Fruit fly (Drosophila melanogaster) whole organism, embryonic: ENCODE data around the gene Ucp4A.

Source experiments
- CG10462 ChIP-seq: fragments of 200-800 bp; sonication (Bioruptor generic); optimal IDR thresholded peaks from 2 replicates; lab custom pipeline; 2016; ENCODE audit warnings: missing biosample characterization, missing genetic modification characterization
- CG10979 ChIP-seq: fragments of 200-800 bp; sonication (Bioruptor generic); optimal IDR thresholded peaks from 2 replicates; lab custom pipeline; 2018; ENCODE audit warnings: missing biosample characterization, mild to moderate bottlenecking, missing genetic modification characterization, moderate library complexity
- CG11695 ChIP-seq: fragments of 200-800 bp; sonication (Bioruptor generic); IDR thresholded peaks from 3 replicates; pipeline ENCODE4 v1.3.6; 2022; ENCODE audit warnings: missing biosample characterization, missing genetic modification characterization
- CG14710 ChIP-seq: fragments of 200-800 bp; sonication (Bioruptor generic); optimal IDR thresholded peaks from 3 replicates; lab custom pipeline; 2019; ENCODE audit warnings: missing biosample characterization, mild to moderate bottlenecking, missing genetic modification characterization, moderate library complexity
- CG15696 ChIP-seq: fragments of 200-800 bp; sonication (Bioruptor generic); optimal IDR thresholded peaks from 2 replicates; lab custom pipeline; 2019; ENCODE audit warnings: missing biosample characterization, mild to moderate bottlenecking, missing genetic modification characterization, moderate library complexity
- CG17359 ChIP-seq: fragments of 200-800 bp; sonication (Bioruptor generic); optimal IDR thresholded peaks from 3 replicates; lab custom pipeline; 2018; ENCODE audit warnings: missing biosample characterization, mild to moderate bottlenecking, missing genetic modification characterization, moderate library complexity
- CG1832 ChIP-seq: fragments of 200-800 bp; sonication (Bioruptor generic); optimal IDR thresholded peaks from 2 replicates; lab custom pipeline; 2017; ENCODE audit warnings: missing biosample characterization, mild to moderate bottlenecking, missing genetic modification characterization, inconsistent platforms
- CG18619 ChIP-seq: fragments of 200-800 bp; sonication (Bioruptor generic); optimal IDR thresholded peaks from 3 replicates; lab custom pipeline; 2017; ENCODE audit warnings: missing biosample characterization, mild to moderate bottlenecking, missing genetic modification characterization
- CG4360 ChIP-seq: fragments of 200-800 bp; sonication (Bioruptor generic); IDR thresholded peaks from 2 replicates; pipeline ENCODE4 v1.3.6; 2022; ENCODE audit warnings: missing biosample characterization, missing genetic modification characterization
- CG8388 ChIP-seq: fragments of 200-800 bp; sonication (Bioruptor generic); optimal IDR thresholded peaks from 2 replicates; lab custom pipeline; 2019; ENCODE audit warnings: missing biosample characterization, mild to moderate bottlenecking, missing genetic modification characterization, moderate library complexity
- CG9727 ChIP-seq: fragments of 200-800 bp; sonication (Bioruptor generic); optimal IDR thresholded peaks from 3 replicates; lab custom pipeline; 2017; ENCODE audit warnings: missing biosample characterization, mild to moderate bottlenecking, missing genetic modification characterization
- Deaf1 ChIP-seq: fragments of 200-800 bp; optimal IDR thresholded peaks from 3 replicates; lab custom pipeline; 2019; ENCODE audit warnings: missing biosample characterization, mild to moderate bottlenecking, missing genetic modification characterization, moderate library complexity
- Dip2 ChIP-seq: fragments of 200-800 bp; sonication (Bioruptor generic); IDR thresholded peaks from 2 replicates; pipeline ENCODE4 v1.3.6; 2022; ENCODE audit warnings: missing biosample characterization, missing genetic modification characterization
- Dll ChIP-seq: fragments of 200-800 bp; sonication (Bioruptor generic); IDR thresholded peaks from 4 replicates; pipeline ENCODE4 v1.3.6; 2022; ENCODE audit warnings: missing biosample characterization, missing genetic modification characterization; ENCODE audit not compliant: partially characterized antibody
- HLH4C ChIP-seq: fragments of 200-800 bp; sonication (Bioruptor generic); IDR thresholded peaks from 3 replicates; pipeline ENCODE4 v1.3.6; 2022; ENCODE audit warnings: missing biosample characterization, missing genetic modification characterization; ENCODE audit not compliant: partially characterized antibody
- Med ChIP-seq: fragments of 200-800 bp; sonication (Bioruptor generic); peaks from one replicate; lab custom pipeline; 2016; ENCODE audit warnings: missing biosample characterization, missing genetic modification characterization, mild to moderate bottlenecking, inconsistent platforms, moderate library complexity
- Xrp1 ChIP-seq: fragments of 200-800 bp; sonication (Bioruptor generic); IDR thresholded peaks from 2 replicates; pipeline ENCODE4 v1.3.6; 2022; ENCODE audit warnings: missing biosample characterization, missing genetic modification characterization
- abd-A ChIP-seq: fragments of 200-800 bp; sonication (Bioruptor generic); optimal IDR thresholded peaks from 3 replicates; lab custom pipeline; 2019; ENCODE audit warnings: missing biosample characterization, mild to moderate bottlenecking, missing genetic modification characterization, moderate library complexity
- bigmax ChIP-seq: fragments of 200-800 bp; sonication (Bioruptor generic); optimal IDR thresholded peaks from 2 replicates; lab custom pipeline; 2018; ENCODE audit warnings: missing biosample characterization, mild to moderate bottlenecking, missing genetic modification characterization
- bsh ChIP-seq, 2 experiments: fragments of 200-800 bp; sonication (Bioruptor generic); optimal IDR thresholded peaks; 2 replicates each; lab custom pipeline; 2017 to 2018; ENCODE audit warnings: mild to moderate bottlenecking in 2 of 2, missing biosample characterization in 2 of 2, missing genetic modification characterization in 2 of 2, moderate library complexity in 1 of 2
- cato ChIP-seq: fragments of 200-800 bp; sonication (Bioruptor generic); optimal IDR thresholded peaks from 2 replicates; lab custom pipeline; 2016; ENCODE audit warnings: missing biosample characterization, missing genetic modification characterization, borderline replicate concordance
- cg ChIP-seq: fragments of 200-800 bp; sonication (Bioruptor generic); optimal IDR thresholded peaks from 3 replicates; lab custom pipeline; 2019; ENCODE audit warnings: missing biosample characterization, mild to moderate bottlenecking, missing genetic modification characterization, moderate library complexity
- chinmo ChIP-seq: fragments of 200-800 bp; sonication (Bioruptor generic); IDR thresholded peaks from 4 replicates; pipeline ENCODE4 v1.3.6; 2022; ENCODE audit warnings: missing biosample characterization, missing genetic modification characterization; ENCODE audit not compliant: partially characterized antibody
- chm ChIP-seq: fragments of 200-800 bp; sonication (Bioruptor generic); IDR thresholded peaks from 2 replicates; pipeline ENCODE4 v1.3.6; 2022; ENCODE audit warnings: missing biosample characterization, missing genetic modification characterization
- dimm ChIP-seq: fragments of 200-800 bp; sonication (Bioruptor generic); IDR thresholded peaks from 2 replicates; pipeline ENCODE4 v1.3.6; 2022; ENCODE audit warnings: missing biosample characterization, missing genetic modification characterization
- dm ChIP-seq: fragments of 200-800 bp; sonication (Bioruptor generic); optimal IDR thresholded peaks from 3 replicates; lab custom pipeline; 2016; ENCODE audit warnings: missing biosample characterization, missing genetic modification characterization
- dmrt99B ChIP-seq: fragments of 200-800 bp; sonication (Bioruptor generic); optimal IDR thresholded peaks from 2 replicates; lab custom pipeline; 2018; ENCODE audit warnings: missing biosample characterization, mild to moderate bottlenecking, missing genetic modification characterization, moderate library complexity
- eve ChIP-seq, 2 experiments: fragments of >200 bp; optimal IDR thresholded peaks; 2 replicates each; lab custom pipeline; 2017; ENCODE audit warnings: missing biosample characterization in 2 of 2, missing genetic modification characterization in 2 of 2
- grau ChIP-seq: fragments of 200-800 bp; optimal IDR thresholded peaks from 3 replicates; lab custom pipeline; 2019; ENCODE audit warnings: missing biosample characterization, mild to moderate bottlenecking, missing genetic modification characterization, moderate library complexity
- grn ChIP-seq: fragments of 200-800 bp; sonication (Bioruptor generic); optimal IDR thresholded peaks from 3 replicates; lab custom pipeline; 2017; ENCODE audit warnings: missing biosample characterization, missing genetic modification characterization
- lola ChIP-seq, 3 experiments: fragments of >200 bp in 2 of 3; fragments of 200-800 bp in 1 of 3; sonication (Bioruptor generic) in 1 of 3; optimal IDR thresholded peaks; 2 replicates each; lab custom pipeline; 2017 to 2019; ENCODE audit warnings: missing biosample characterization in 3 of 3, missing genetic modification characterization in 3 of 3, mild to moderate bottlenecking in 1 of 3, moderate library complexity in 1 of 3
- nom ChIP-seq: fragments of 200-800 bp; sonication (Bioruptor generic); optimal IDR thresholded peaks from 2 replicates; lab custom pipeline; 2017; ENCODE audit warnings: missing biosample characterization, missing genetic modification characterization, mild to moderate bottlenecking, moderate library complexity, missing genetic modification reagents
- peb ChIP-seq: fragments of 200-800 bp; sonication (Bioruptor generic); IDR thresholded peaks from 2 replicates; pipeline ENCODE4 v1.3.6; 2022; ENCODE audit warnings: missing biosample characterization, missing genetic modification characterization
- rib ChIP-seq: fragments of 200-800 bp; sonication (Bioruptor generic); IDR thresholded peaks from 2 replicates; pipeline ENCODE4 v1.3.6; 2022; ENCODE audit warnings: missing biosample characterization, missing genetic modification characterization
- sens ChIP-seq: fragments of 200-800 bp; sonication (Bioruptor generic); peaks from one replicate; lab custom pipeline; 2016; ENCODE audit warnings: missing biosample characterization, missing genetic modification characterization
- sr ChIP-seq: fragments of 200-800 bp; sonication (Bioruptor generic); IDR thresholded peaks from 3 replicates; pipeline ENCODE4 v1.3.6; 2022; ENCODE audit warnings: missing biosample characterization, missing genetic modification characterization
- stwl ChIP-seq: fragments of 200-800 bp; sonication (Bioruptor generic); optimal IDR thresholded peaks from 3 replicates; lab custom pipeline; 2018; ENCODE audit warnings: missing biosample characterization, mild to moderate bottlenecking, missing genetic modification characterization, moderate library complexity
- toy ChIP-seq: fragments of 200-800 bp; sonication (Bioruptor generic); IDR thresholded peaks from 2 replicates; pipeline ENCODE4 v1.3.6; 2022; ENCODE audit warnings: missing biosample characterization, missing genetic modification characterization

Ucp4A gene

DNA sequence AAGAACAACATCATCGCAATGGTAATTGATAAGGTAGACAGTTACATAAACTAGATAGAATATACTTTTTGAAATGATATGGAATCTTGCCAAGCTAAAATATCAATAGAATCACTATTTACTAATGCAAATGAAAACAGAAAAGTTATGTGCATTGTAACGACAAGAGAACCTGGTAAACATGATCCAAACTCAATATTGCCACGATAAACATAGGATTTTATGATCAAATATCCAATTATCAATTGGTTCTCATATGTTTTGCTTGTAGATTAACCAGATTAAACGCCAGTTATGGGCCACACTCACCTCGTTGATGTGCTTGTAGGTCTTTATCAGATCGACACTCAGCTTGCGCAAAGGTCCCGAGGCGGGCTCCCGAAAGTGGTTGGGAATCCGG is 27.6 kb downstream of the Ucp4A start (continued):
- TF ChIP-seq CG15696, result peak; percentile 77
- peak; percentile 40 for TF ChIP-seq grn (GFP tag; lab: Kevin White, UChicago)
- TF ChIP-seq CG14710 (tag; lab: Kevin White, UChicago), result peak; percentile 11

DNA sequence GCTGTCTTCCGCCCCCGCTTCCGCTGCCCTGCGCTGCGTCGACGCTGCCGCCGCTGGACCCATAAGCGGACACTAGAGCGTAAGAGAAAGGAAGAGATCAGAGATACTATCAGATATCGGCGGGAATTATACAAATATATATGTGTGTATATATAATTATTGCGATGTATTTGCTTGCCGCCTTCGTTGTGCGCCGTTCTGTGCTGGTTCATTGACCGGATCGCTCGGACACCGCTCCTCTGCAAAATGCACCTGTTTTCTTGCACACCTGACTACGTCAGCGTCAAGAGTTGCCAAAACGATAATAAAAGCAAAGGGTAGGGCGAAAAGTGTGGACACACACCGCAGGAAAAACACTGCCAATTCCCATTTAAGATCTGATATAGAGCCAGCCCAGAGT is 28.6 kb downstream of the Ucp4A start:
- TF ChIP-seq cato (GFP tag; lab: Kevin White, UChicago), result no peak
- TF ChIP-seq sens (GFP tag; lab: Kevin White, UChicago), result peak; percentile 35

DNA sequence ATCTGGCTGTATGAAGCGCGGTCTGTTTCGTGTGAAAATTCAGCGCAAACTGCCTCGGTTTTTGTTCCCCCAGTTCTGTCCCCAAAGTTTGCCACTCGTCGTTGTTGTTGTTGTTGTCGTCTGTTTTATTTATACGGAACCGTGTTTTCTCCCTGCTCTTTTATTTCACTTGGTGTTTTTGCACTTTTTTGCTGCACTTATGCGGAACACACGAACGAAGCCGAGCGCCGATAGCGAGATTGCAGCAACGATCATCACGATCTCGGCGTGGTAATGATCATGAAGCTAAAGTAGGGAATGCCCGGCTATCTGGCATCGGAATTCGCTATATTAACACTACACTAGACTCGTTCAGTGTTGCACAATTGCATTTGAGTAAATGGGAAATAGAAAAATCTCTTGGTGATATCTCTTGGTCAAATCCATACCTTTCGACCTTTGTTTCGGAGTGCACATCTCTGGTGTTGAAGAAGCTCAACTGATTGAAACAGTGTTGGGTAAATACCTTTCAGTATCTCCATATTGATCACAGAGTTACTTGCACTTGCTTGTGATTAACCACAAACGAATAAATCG is 30.4 kb downstream of the Ucp4A start:
- TF ChIP-seq bsh (GFP tag; optimal IDR thresholded peaks at IDR 0.05; lab: Kevin White, UChicago), result peak in 1 of 2 experiments; percentile 24
- peak; percentile 48 for TF ChIP-seq stwl (tag; lab: Kevin White, UChicago)
- 0 out of 2 replicates have a peak, but pooled peaks have one; percentile 16 for TF ChIP-seq CG4360 (GFP tag; lab: Robert Waterston, UW)
- TF ChIP-seq nom (GFP tag; lab: Kevin White, UChicago), result peak; percentile 42
- no peak for TF ChIP-seq toy (GFP tag; lab: Robert Waterston, UW)
- TF ChIP-seq dmrt99B (tag; lab: Kevin White, UChicago), result no peak
- no peak for TF ChIP-seq eve (GFP tag; optimal IDR thresholded peaks at IDR 0.05; lab: Kevin White, UChicago)
- TF ChIP-seq CG10462 (GFP tag; lab: Kevin White, UChicago), result no peak

DNA sequence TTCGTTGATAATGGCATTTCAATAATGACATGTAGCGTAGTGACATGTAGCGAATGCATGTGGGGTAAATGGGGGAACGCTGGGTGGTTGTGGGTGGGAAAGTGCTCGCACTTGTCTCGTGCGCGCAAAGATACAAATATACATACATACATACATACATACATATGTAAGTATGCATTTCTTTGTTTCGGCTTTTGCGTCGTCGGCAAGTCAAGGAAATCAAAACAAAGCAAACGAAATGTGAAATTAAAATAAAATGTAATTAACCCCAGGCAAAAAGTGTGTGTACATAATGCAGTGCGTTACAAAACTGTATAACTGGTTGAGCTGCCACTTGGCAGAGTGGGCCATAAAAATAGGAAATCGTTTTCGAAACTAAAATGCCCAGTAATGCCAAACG is 30.9 kb downstream of the Ucp4A start:
- no peak for TF ChIP-seq dimm
- TF ChIP-seq CG11695, result 0 out of 3 replicates have a peak, but pooled peaks have one; percentile 15
- peak; percentile 52 for TF ChIP-seq sens (GFP tag; lab: Kevin White, UChicago)

DNA sequence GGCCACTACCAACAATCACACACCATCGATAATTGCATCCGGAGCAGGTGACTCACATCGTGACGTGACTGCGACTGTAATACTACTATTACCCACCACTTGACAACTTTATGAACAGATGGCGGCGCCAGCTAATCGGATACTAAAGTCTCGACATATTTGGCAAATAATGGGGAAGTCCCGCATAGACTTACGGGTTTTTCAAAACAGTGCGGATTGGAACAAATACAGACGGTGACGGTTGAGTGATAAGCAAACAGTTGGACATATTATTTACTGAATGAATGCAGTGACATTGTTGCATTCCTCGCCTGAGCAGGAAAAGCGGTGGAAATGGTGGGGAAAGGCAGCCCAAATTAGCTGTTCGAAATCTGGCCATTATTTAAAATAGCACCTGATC is 31.8 kb downstream of the Ucp4A start:
- TF ChIP-seq lola (GFP tag; optimal IDR thresholded peaks at IDR 0.05; lab: Kevin White, UChicago), result no peak

DNA sequence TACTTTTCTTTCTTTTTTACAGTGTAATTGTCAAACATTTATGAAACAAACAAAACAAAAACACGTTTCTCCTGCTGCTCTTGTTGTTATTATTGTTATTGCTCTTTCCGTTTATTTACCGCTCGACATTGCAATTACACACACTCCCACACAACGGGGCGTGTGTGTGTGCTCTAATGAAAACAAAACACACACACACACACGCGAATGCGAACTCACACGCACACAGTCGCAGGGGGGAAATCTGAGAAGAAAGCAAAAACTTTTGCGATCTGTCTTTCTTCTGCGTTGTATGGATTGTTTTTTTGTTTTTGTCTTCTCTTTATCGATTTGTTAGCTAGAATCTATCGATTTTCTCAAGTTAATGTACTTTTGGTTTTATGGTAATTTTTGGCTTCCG is 33.2 kb downstream of the Ucp4A start:
- TF ChIP-seq cg (peak; percentile 36), Dip2 (GFP tag; lab: Robert Waterston, UW) (no peak), eve (GFP tag; optimal IDR thresholded peaks at IDR 0.05; lab: Kevin White, UChicago) (peak in 1 of 2 experiments; percentile 13), chinmo (GFP tag; lab: Robert Waterston, UW) (0 out of 4 replicates have a peak, but pooled peaks have one; percentile 53)

DNA sequence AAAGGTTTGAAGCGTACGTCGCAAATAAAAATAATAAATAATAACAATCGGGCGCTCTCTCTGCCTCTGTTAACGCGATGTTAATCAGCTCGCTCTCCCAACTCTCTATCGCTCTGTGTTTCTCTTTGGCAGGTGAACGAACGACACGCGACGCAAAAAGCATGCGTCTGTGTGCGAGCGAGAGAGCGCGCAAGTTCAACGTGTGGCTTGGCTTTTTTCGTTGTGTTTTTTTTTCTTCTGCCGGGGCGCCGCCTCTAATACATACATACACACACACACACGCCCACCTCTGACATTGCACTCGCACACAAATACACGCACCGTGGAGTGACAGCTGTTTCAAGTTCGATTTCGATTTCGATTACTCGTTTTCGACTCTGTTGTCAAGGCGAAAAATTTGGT is 33.9 kb downstream of the Ucp4A start:
- peak; percentile 54 for TF ChIP-seq Med (GFP tag; lab: Kevin White, UChicago)
- TF ChIP-seq CG10979 (tag; lab: Kevin White, UChicago), result no peak
- peak; percentile 10; the same call in 1 of the 4 replicates for TF ChIP-seq Dll (GFP tag; lab: Robert Waterston, UW)
- TF ChIP-seq CG1832 (GFP tag; lab: Kevin White, UChicago), result peak; percentile 34
- TF ChIP-seq CG15696, result no peak
- TF ChIP-seq CG8388 (GFP tag; lab: Kevin White, UChicago), result no peak
- peak; percentile 26 for TF ChIP-seq dm
- peak; percentile 79 for TF ChIP-seq sr (GFP tag; lab: Robert Waterston, UW)
- TF ChIP-seq Xrp1 (GFP tag; lab: Robert Waterston, UW), result no peak
- TF ChIP-seq bigmax, result peak; percentile 10
- peak; percentile 25 for TF ChIP-seq CG9727 (GFP tag; lab: Kevin White, UChicago)
- no peak for TF ChIP-seq grau (tag; lab: Kevin White, UChicago)
- TF ChIP-seq peb, result no peak
- no peak for TF ChIP-seq Deaf1 (tag; lab: Kevin White, UChicago)
- no peak for TF ChIP-seq CG17359
- no peak for TF ChIP-seq HLH4C (GFP tag; lab: Robert Waterston, UW)
- peak; percentile 48; the same call in 1 of the 2 replicates for TF ChIP-seq rib (GFP tag; lab: Robert Waterston, UW)
- TF ChIP-seq abd-A (tag; lab: Kevin White, UChicago), result no peak
- no peak; the same call in 1 of the 2 replicates for TF ChIP-seq chm (GFP tag; lab: Robert Waterston, UW)
- no peak for TF ChIP-seq CG18619 (GFP tag; lab: Kevin White, UChicago)
- peak; percentile 91 for TF ChIP-seq cg
